Worm (Caenorhabditis elegans): Measurements from ENCODE around the gene D1005.10.

The D1005.10 gene

ce11 chrX:1458793-1459192, 27.2 kb downstream of the D1005.10 start, which contains the start of gene D1005.2:
Gene D1005.2 (plus strand): TSS chrX:1459022.
- TF ChIP-seq ceh-43 (GFP tag; optimal IDR thresholded peaks at IDR 0.05), result no peak
- no peak for TF ChIP-seq unc-62 (GFP tag; optimal IDR thresholded peaks at IDR 0.05)
- no peak for TF ChIP-seq unc-39 (tag; optimal IDR thresholded peaks at IDR 0.05)
- no peak for TF ChIP-seq lin-32 (GFP tag; optimal IDR thresholded peaks at IDR 0.05)
- no peak for TF ChIP-seq nhr-2 (tag; optimal IDR thresholded peaks at IDR 0.05)
- TF ChIP-seq ztf-11 (tag; optimal IDR thresholded peaks at IDR 0.05), result no peak
- no peak for TF ChIP-seq sem-2 (GFP tag; optimal IDR thresholded peaks at IDR 0.05)
- TF ChIP-seq nhr-28 (tag; optimal IDR thresholded peaks at IDR 0.05), result no peak
- no peak for TF ChIP-seq ceh-39 (tag; optimal IDR thresholded peaks at IDR 0.05)
- TF ChIP-seq hlh-1 (tag; optimal IDR thresholded peaks at IDR 0.05), result no peak
- no peak for TF ChIP-seq ces-1 (GFP tag; optimal IDR thresholded peaks at IDR 0.05)
- no peak for TF ChIP-seq snpc-4 (tag; optimal IDR thresholded peaks at IDR 0.05)
- no peak for TF ChIP-seq mab-5 (tag; optimal IDR thresholded peaks at IDR 0.05)
- TF ChIP-seq nhr-237 (tag; optimal IDR thresholded peaks at IDR 0.05), result no peak
- no peak for TF ChIP-seq blmp-1 (tag; optimal IDR thresholded peaks at IDR 0.05)

ce11 chrX:1456350-1457080, 29.5 kb downstream of the D1005.10 start:
- TF ChIP-seq lin-13 (tag; optimal IDR thresholded peaks at IDR 0.05) (no peak), unc-62 (GFP tag; optimal IDR thresholded peaks at IDR 0.05) (peak; percentile 54), nhr-237 (tag; optimal IDR thresholded peaks at IDR 0.05) (no peak), mls-2 (tag; optimal IDR thresholded peaks at IDR 0.05) (no peak), nhr-12 (tag; optimal IDR thresholded peaks at IDR 0.05) (no peak), ceh-83 (GFP tag; optimal IDR thresholded peaks at IDR 0.05) (no peak), unc-120 (tag; optimal IDR thresholded peaks at IDR 0.05; ENCODE audit: poor library complexity, severe bottlenecking) (peak; percentile 39), pha-4 (tag; optimal IDR thresholded peaks at IDR 0.05) (peak; percentile 60), ham-2 (GFP tag; optimal IDR thresholded peaks at IDR 0.05) (no peak), nhr-76 (tag; optimal IDR thresholded peaks at IDR 0.05) (no peak), tbx-8 (GFP tag; optimal IDR thresholded peaks at IDR 0.05) (no peak), hlh-1 (tag; optimal IDR thresholded peaks at IDR 0.05) (peak; percentile 67)

ce11 chrX:1454385-1454784, 31.6 kb downstream of the D1005.10 start:
- TF ChIP-seq ceh-83 (GFP tag; optimal IDR thresholded peaks at IDR 0.05), result no peak
- TF ChIP-seq M03D4.4 (tag; optimal IDR thresholded peaks at IDR 0.05), result peak; percentile 66
- no peak for TF ChIP-seq bed-3 (GFP tag; optimal IDR thresholded peaks at IDR 0.05)
- TF ChIP-seq ces-1 (GFP tag; optimal IDR thresholded peaks at IDR 0.05), result peak; percentile 52
- TF ChIP-seq blmp-1 (tag; optimal IDR thresholded peaks at IDR 0.05), result no peak
- TF ChIP-seq elt-1 (tag; optimal IDR thresholded peaks at IDR 0.05; ENCODE audit: borderline replicate concordance, insufficient read depth), result no peak
- no peak for TF ChIP-seq mab-5 (tag; optimal IDR thresholded peaks at IDR 0.05)
- peak; percentile 79 for TF ChIP-seq pha-4 (tag; optimal IDR thresholded peaks at IDR 0.05)
- TF ChIP-seq nhr-2 (tag; optimal IDR thresholded peaks at IDR 0.05), result no peak
- TF ChIP-seq cnd-1 (tag; optimal IDR thresholded peaks at IDR 0.05), result no peak
- TF ChIP-seq lin-32 (GFP tag; optimal IDR thresholded peaks at IDR 0.05), result no peak
- peak; percentile 79 for TF ChIP-seq elt-3 (tag; optimal IDR thresholded peaks at IDR 0.05)
- TF ChIP-seq nhr-28 (tag; optimal IDR thresholded peaks at IDR 0.05), result no peak
- TF ChIP-seq unc-62 (GFP tag; optimal IDR thresholded peaks at IDR 0.05), result peak; percentile 79
- no peak for TF ChIP-seq unc-39 (tag; optimal IDR thresholded peaks at IDR 0.05)
- TF ChIP-seq ceh-43 (GFP tag; optimal IDR thresholded peaks at IDR 0.05), result no peak
- TF ChIP-seq nhr-12 (tag; optimal IDR thresholded peaks at IDR 0.05), result no peak
- peak; percentile 51 for TF ChIP-seq sptf-1 (tag; optimal IDR thresholded peaks at IDR 0.05)
- no peak for TF ChIP-seq tbx-8 (GFP tag; optimal IDR thresholded peaks at IDR 0.05)
- TF ChIP-seq mls-2 (tag; optimal IDR thresholded peaks at IDR 0.05), result peak; percentile 40
- TF ChIP-seq snpc-4 (tag; optimal IDR thresholded peaks at IDR 0.05), result no peak
- TF ChIP-seq ceh-39 (tag; optimal IDR thresholded peaks at IDR 0.05), result no peak
- TF ChIP-seq mep-1 (tag; optimal IDR thresholded peaks at IDR 0.05), result peak; percentile 30
- TF ChIP-seq drap-1 (GFP tag; optimal IDR thresholded peaks at IDR 0.05), result peak; percentile 69
- TF ChIP-seq sem-2 (GFP tag; optimal IDR thresholded peaks at IDR 0.05), result no peak
- TF ChIP-seq flh-1 (GFP tag; optimal IDR thresholded peaks at IDR 0.05), result no peak
- TF ChIP-seq unc-120 (tag; optimal IDR thresholded peaks at IDR 0.05; ENCODE audit: poor library complexity, severe bottlenecking), result peak; percentile 31
- peak; percentile 56 for TF ChIP-seq lsy-2 (tag; optimal IDR thresholded peaks at IDR 0.05)
- TF ChIP-seq lin-13 (tag; optimal IDR thresholded peaks at IDR 0.05), result no peak
- TF ChIP-seq nhr-76 (tag; optimal IDR thresholded peaks at IDR 0.05), result no peak
- no peak for TF ChIP-seq zip-8 (tag; optimal IDR thresholded peaks at IDR 0.05)
- peak; percentile 84 for TF ChIP-seq nhr-237 (tag; optimal IDR thresholded peaks at IDR 0.05)
- TF ChIP-seq hlh-1 (tag; optimal IDR thresholded peaks at IDR 0.05), result peak; percentile 58
- peak; percentile 81 for TF ChIP-seq ham-2 (GFP tag; optimal IDR thresholded peaks at IDR 0.05)
- TF ChIP-seq ztf-11 (tag; optimal IDR thresholded peaks at IDR 0.05), result peak; percentile 24
